Fruit fly (Drosophila melanogaster): ENCODE measurements around the gene unc-119.

The unc-119 gene

dm6 chrX:7290811-7291515 is at the start of gene unc-119:
Gene unc-119 (minus strand): TSS chrX:7291298.
- TF ChIP-seq noc (tag; optimal IDR thresholded peaks at IDR 0.05) = no peak

- TF ChIP-seq noc (tag; optimal IDR thresholded peaks at IDR 0.05) = no peak
Observed at dm6 chrX:7340667-7341066, 49.6 kb upstream of the unc-119 start.

- TF ChIP-seq noc (tag; optimal IDR thresholded peaks at IDR 0.05) = no peak
Observed at dm6 chrX:7339610-7340326, 48.7 kb upstream of the unc-119 start.

- TF ChIP-seq noc (tag; optimal IDR thresholded peaks at IDR 0.05) = no peak
Observed at dm6 chrX:7338538-7338937, 47.4 kb upstream of the unc-119 start.

- no peak for TF ChIP-seq noc (tag; optimal IDR thresholded peaks at IDR 0.05)
Observed at dm6 chrX:7337975-7338374, 46.9 kb upstream of the unc-119 start.

- TF ChIP-seq noc (tag; optimal IDR thresholded peaks at IDR 0.05) = peak; percentile 25
Observed at dm6 chrX:7336962-7337844, 46.1 kb upstream of the unc-119 start, which contains the start of gene CBP. Gene CBP (plus strand): TSS chrX:7337352.

dm6 chrX:7336121-7336961 is 45.2 kb upstream of the unc-119 start:
- no peak for TF ChIP-seq noc (tag; optimal IDR thresholded peaks at IDR 0.05)

dm6 chrX:7335524-7335991 is 44.5 kb upstream of the unc-119 start:
- TF ChIP-seq noc (tag; optimal IDR thresholded peaks at IDR 0.05) = no peak

- no peak for TF ChIP-seq noc (tag; optimal IDR thresholded peaks at IDR 0.05)
Observed at dm6 chrX:7334801-7335176, 43.7 kb upstream of the unc-119 start.

- peak; percentile 18 for TF ChIP-seq noc (tag; optimal IDR thresholded peaks at IDR 0.05)
Observed at dm6 chrX:7333858-7334800, 43.0 kb upstream of the unc-119 start.

- TF ChIP-seq noc (tag; optimal IDR thresholded peaks at IDR 0.05) = no peak
Observed at dm6 chrX:7333298-7333743, 42.2 kb upstream of the unc-119 start.

dm6 chrX:7332493-7332892 is 41.4 kb upstream of the unc-119 start:
- TF ChIP-seq noc (tag; optimal IDR thresholded peaks at IDR 0.05) = no peak

dm6 chrX:7332091-7332490 is 41.0 kb upstream of the unc-119 start, which contains the start of gene CG42780:
Gene CG42780 (minus strand): TSS chrX:7332191.
- no peak for TF ChIP-seq noc (tag; optimal IDR thresholded peaks at IDR 0.05)

- TF ChIP-seq noc (tag; optimal IDR thresholded peaks at IDR 0.05) = no peak
Observed at dm6 chrX:7328746-7329145, 37.6 kb upstream of the unc-119 start, which contains the start of gene Acsf3. Gene Acsf3 (plus strand): TSS chrX:7329046.

Measured in whole organism, larva.